Worm (Caenorhabditis elegans): Measurements from ENCODE around the gene cul-2.

- TF ChIP-seq pqm-1 (tag; optimal IDR thresholded peaks at IDR 0.05) (no peak), nhr-76 (tag; optimal IDR thresholded peaks at IDR 0.05) (no peak), mdt-29 (GFP tag; IDR thresholded peaks at IDR 0.05) (no peak), mdl-1 (tag; optimal IDR thresholded peaks at IDR 0.05) (no peak), daf-12 (tag; optimal IDR thresholded peaks at IDR 0.05) (no peak)
Observed at ce11 chrIII:13724018-13724892, 37.2 kb downstream of the cul-2 start.
